Worm (Caenorhabditis elegans) whole organism, L4/young adult: ENCODE results near the gene nprl-2.

Experiments
- W03F9.2 ChIP-seq: fragments of 150-350 bp; optimal IDR thresholded peaks from 2 replicates; lab custom pipeline; 2014; ENCODE audit warnings: missing biosample characterization, missing genetic modification characterization
- dao-5 ChIP-seq: sonication (generic microtip); optimal IDR thresholded peaks from 2 replicates; lab custom pipeline; 2016; ENCODE audit warnings: missing genotype, missing genetic modification characterization, moderate library complexity, missing compliant biosample characterization
- him-1 ChIP-seq: sonication (generic microtip); optimal IDR thresholded peaks from 2 replicates; lab custom pipeline; 2016; ENCODE audit warnings: missing genotype, missing genetic modification reagents, missing genetic modification characterization, missing compliant biosample characterization

DNA sequence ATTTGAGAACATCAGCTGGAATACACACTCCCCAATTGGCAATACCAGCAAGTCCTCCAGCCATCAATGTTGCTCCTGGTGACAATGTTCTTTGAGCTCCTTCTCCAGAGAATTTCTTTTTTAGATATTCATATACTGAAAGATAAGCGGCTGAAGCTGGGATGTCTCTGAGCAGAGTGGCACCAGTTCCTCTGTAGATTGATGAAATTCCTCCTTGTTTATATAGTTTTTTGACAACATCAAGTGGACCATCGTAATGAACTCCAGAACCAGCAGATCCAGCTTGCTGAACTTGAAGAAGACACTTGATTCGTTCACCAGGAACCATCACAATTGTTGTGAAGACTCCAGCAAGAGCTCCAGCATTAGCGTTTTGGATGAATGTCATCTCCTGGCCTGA is 4.5 kb upstream of the nprl-2 start:
- no peak for TF ChIP-seq dao-5 (tag; lab: Kevin White, UChicago)
- no peak for TF ChIP-seq W03F9.2 (tag; lab: Kevin White, UChicago)
- no peak for TF ChIP-seq him-1 (tag; lab: Kevin White, UChicago)
